Worm (Caenorhabditis elegans) whole organism, L3 larva: ENCODE data around the gene ced-2.

ENCODE experiments used
- R02D3.7 ChIP-seq: fragments of 150-350 bp; optimal IDR thresholded peaks from 2 replicates; lab custom pipeline; 2014; ENCODE audit warnings: missing biosample characterization, missing genetic modification characterization
- aly-2 ChIP-seq: fragments of 150-350 bp; optimal IDR thresholded peaks from 2 replicates; lab custom pipeline; 2014; ENCODE audit warnings: missing biosample characterization, missing genetic modification characterization
- ama-1 ChIP-seq: fragments of 150-350 bp; optimal IDR thresholded peaks from 2 replicates; lab custom pipeline; 2018
- ceh-16 ChIP-seq: sonication (generic microtip); optimal IDR thresholded peaks from 2 replicates; lab custom pipeline; 2017; ENCODE audit warnings: missing biosample characterization, missing genetic modification characterization
- ceh-28 ChIP-seq: fragments of 150-350 bp; optimal IDR thresholded peaks from 2 replicates; lab custom pipeline; 2014; ENCODE audit warnings: missing biosample characterization, missing genetic modification reagents, missing genetic modification characterization
- ceh-82 ChIP-seq: fragments of 150-350 bp; optimal IDR thresholded peaks from 2 replicates; lab custom pipeline; 2014; ENCODE audit warnings: missing biosample characterization, missing genetic modification characterization
- daf-12 ChIP-seq: fragments of 150-350 bp; optimal IDR thresholded peaks from 2 replicates; lab custom pipeline; 2014; ENCODE audit warnings: missing biosample characterization, missing genetic modification reagents, missing genetic modification characterization
- egl-27 ChIP-seq: sonication (generic microtip); optimal IDR thresholded peaks from 4 replicates; lab custom pipeline; 2017; ENCODE audit warnings: missing biosample characterization, missing genetic modification reagents, missing genetic modification characterization
- egl-5 ChIP-seq: fragments of 150-350 bp; optimal IDR thresholded peaks from 2 replicates; lab custom pipeline; 2017; ENCODE audit warnings: missing biosample characterization, missing genetic modification reagents, missing genetic modification characterization, inconsistent platforms
- elt-1 ChIP-seq: fragments of 150-350 bp; optimal IDR thresholded peaks from 2 replicates; lab custom pipeline; 2014; ENCODE audit warnings: missing biosample characterization, missing genetic modification characterization
- elt-2 ChIP-seq: sonication (generic microtip); optimal IDR thresholded peaks from 2 replicates; lab custom pipeline; 2016; ENCODE audit warnings: missing genetic modification reagents, mild to moderate bottlenecking, missing genetic modification characterization, missing compliant biosample characterization
- elt-3 ChIP-seq, 3 experiments: fragments of 150-350 bp in 1 of 3; sonication (generic microtip) in 2 of 3; optimal IDR thresholded peaks; 2 replicates in 2 of 3; 4 replicates in 1 of 3; lab custom pipeline; 2014 to 2017; ENCODE audit warnings: missing biosample characterization in 3 of 3, missing genetic modification characterization in 3 of 3
- fkh-2 ChIP-seq: fragments of 150-350 bp; optimal IDR thresholded peaks from 2 replicates; lab custom pipeline; 2014; ENCODE audit warnings: missing biosample characterization, missing genetic modification reagents, missing genetic modification characterization
- fos-1 ChIP-seq: fragments of 150-350 bp; optimal IDR thresholded peaks from 2 replicates; lab custom pipeline; 2014; ENCODE audit warnings: missing biosample characterization, missing genetic modification characterization
- hmg-11 ChIP-seq: sonication (generic microtip); optimal IDR thresholded peaks from 2 replicates; lab custom pipeline; 2016; ENCODE audit warnings: missing genetic modification characterization, missing compliant biosample characterization
- jun-1 ChIP-seq: fragments of 150-350 bp; optimal IDR thresholded peaks from 2 replicates; lab custom pipeline; 2014; ENCODE audit warnings: missing biosample characterization, missing genetic modification reagents, missing genetic modification characterization
- lin-15B ChIP-seq: fragments of 150-350 bp; optimal IDR thresholded peaks from 2 replicates; lab custom pipeline; 2014; ENCODE audit warnings: missing biosample characterization, missing genetic modification characterization
- lin-39 ChIP-seq: fragments of 150-350 bp; optimal IDR thresholded peaks from 2 replicates; lab custom pipeline; 2018; ENCODE audit warnings: missing biosample characterization, missing genetic modification reagents, missing genetic modification characterization
- lsy-12 ChIP-seq: sonication (generic microtip); optimal IDR thresholded peaks from 2 replicates; lab custom pipeline; 2016; ENCODE audit warnings: mild to moderate bottlenecking, missing genetic modification characterization, missing compliant biosample characterization
- mml-1 ChIP-seq: fragments of 150-350 bp; sonication (generic microtip); optimal IDR thresholded peaks from 3 replicates; lab custom pipeline; 2014; ENCODE audit warnings: missing biosample characterization, missing genetic modification characterization
- nfya-1 ChIP-seq: sonication (generic microtip); optimal IDR thresholded peaks from 2 replicates; lab custom pipeline; 2017; ENCODE audit warnings: missing genetic modification characterization, mild to moderate bottlenecking, missing compliant biosample characterization, antibody characterized with exemption, moderate library complexity; ENCODE audit not compliant: insufficient read depth
- nhr-11 ChIP-seq: fragments of 150-350 bp; optimal IDR thresholded peaks from 2 replicates; lab custom pipeline; 2014; ENCODE audit warnings: missing biosample characterization, missing genetic modification characterization
- nhr-23 ChIP-seq: fragments of 150-350 bp; optimal IDR thresholded peaks from 2 replicates; lab custom pipeline; 2014; ENCODE audit warnings: missing biosample characterization, missing genetic modification reagents, missing genetic modification characterization
- nhr-25 ChIP-seq: sonication (generic microtip); optimal IDR thresholded peaks from 2 replicates; lab custom pipeline; 2017; ENCODE audit warnings: missing biosample characterization, missing genetic modification characterization
- nhr-28 ChIP-seq: fragments of 150-350 bp; optimal IDR thresholded peaks from 2 replicates; lab custom pipeline; 2014; ENCODE audit warnings: missing biosample characterization, missing genetic modification characterization
- nhr-43 ChIP-seq: sonication (generic microtip); optimal IDR thresholded peaks from 2 replicates; lab custom pipeline; 2016; ENCODE audit warnings: mild to moderate bottlenecking, missing genetic modification characterization, missing compliant biosample characterization; ENCODE audit not compliant: poor library complexity, severe bottlenecking
- nhr-67 ChIP-seq: fragments of 150-350 bp; optimal IDR thresholded peaks from 2 replicates; lab custom pipeline; 2014; ENCODE audit warnings: missing biosample characterization, missing genetic modification characterization
- nhr-76 ChIP-seq: fragments of 150-350 bp; sonication (generic microtip); optimal IDR thresholded peaks from 5 replicates; lab custom pipeline; 2014; ENCODE audit warnings: missing biosample characterization, missing genetic modification characterization
- nhr-77 ChIP-seq: fragments of 150-350 bp; optimal IDR thresholded peaks from 2 replicates; lab custom pipeline; 2014; ENCODE audit warnings: missing biosample characterization, missing genetic modification characterization
- pha-4 ChIP-seq: fragments of 150-350 bp; optimal IDR thresholded peaks from 2 replicates; lab custom pipeline; 2014; ENCODE audit warnings: missing biosample characterization, missing genetic modification reagents, missing genetic modification characterization
- pqm-1 ChIP-seq: fragments of 150-350 bp; optimal IDR thresholded peaks from 2 replicates; lab custom pipeline; 2017; ENCODE audit warnings: missing biosample characterization, missing genetic modification characterization, inconsistent platforms
- skn-1 ChIP-seq: fragments of 150-350 bp; optimal IDR thresholded peaks from 2 replicates; lab custom pipeline; 2014; ENCODE audit warnings: missing biosample characterization, missing genetic modification characterization
- snpc-4 ChIP-seq: fragments of 150-350 bp; optimal IDR thresholded peaks from 2 replicates; lab custom pipeline; 2014; ENCODE audit warnings: missing biosample characterization, missing genetic modification characterization
- tbx-2 ChIP-seq: sonication (generic microtip); optimal IDR thresholded peaks from 2 replicates; lab custom pipeline; 2016; ENCODE audit warnings: mild to moderate bottlenecking, missing genetic modification characterization, missing compliant biosample characterization
- unc-62 ChIP-seq: fragments of 150-350 bp; sonication (generic microtip); optimal IDR thresholded peaks from 4 replicates; lab custom pipeline; 2014; ENCODE audit warnings: missing biosample characterization, missing genetic modification reagents, missing genetic modification characterization
- zag-1 ChIP-seq: fragments of 150-350 bp; optimal IDR thresholded peaks from 2 replicates; lab custom pipeline; 2014; ENCODE audit warnings: missing biosample characterization, missing genetic modification characterization

Gene ced-2

DNA sequence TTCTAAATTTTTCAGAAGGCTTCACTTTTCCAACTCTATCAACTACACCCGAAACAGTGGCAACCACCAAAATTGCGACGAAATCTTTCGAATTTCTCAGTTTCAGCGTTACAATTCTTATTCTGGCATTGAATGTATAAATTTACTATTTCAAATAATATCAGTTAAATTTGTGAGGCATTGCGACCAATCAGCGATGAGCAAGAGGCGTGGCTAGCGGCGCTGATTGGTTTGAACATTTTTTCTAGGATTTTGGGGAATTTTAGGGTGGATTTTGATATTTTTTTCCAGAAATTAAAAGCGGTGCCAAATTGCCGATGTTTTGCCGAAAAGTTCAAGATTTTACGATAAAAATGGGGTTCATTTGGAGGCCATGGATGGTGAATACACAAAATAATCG, 29.5 kb upstream of the ced-2 start:
- TF ChIP-seq nfya-1 (tag; lab: Kevin White, UChicago) = peak; percentile 96
- no peak for TF ChIP-seq nhr-43 (tag; lab: Kevin White, UChicago)

DNA sequence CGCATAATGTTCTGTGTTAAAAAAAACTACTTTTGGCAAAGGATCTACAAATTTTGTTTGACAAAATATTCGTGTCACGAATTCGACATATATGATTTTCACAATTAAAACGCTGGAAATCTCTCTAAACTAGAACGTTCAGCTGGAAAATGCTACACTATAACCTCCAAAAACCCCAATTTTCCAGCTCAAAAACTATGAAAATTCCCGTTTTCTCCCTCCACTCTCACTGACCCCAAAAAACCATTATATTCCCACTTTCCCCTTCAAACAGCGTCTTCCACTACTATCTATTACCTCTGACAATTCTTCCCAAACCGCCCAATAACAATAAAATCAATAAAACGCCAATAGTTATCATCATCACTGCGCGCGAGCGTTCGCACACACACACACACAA, 20.4 kb upstream of the ced-2 start, which contains the start of gene Y41D4B.14:
Y41D4B.14 (plus strand) TSS at position 301 of the 400 bp plus-strand sequence.
- TF ChIP-seq fos-1 (tag; lab: Kevin White, UChicago) = no peak
- TF ChIP-seq elt-2 (tag; lab: Kevin White, UChicago) = no peak
- TF ChIP-seq elt-1 (tag; lab: Kevin White, UChicago) = no peak
- TF ChIP-seq egl-27 (tag; lab: Kevin White, UChicago) = no peak
- no peak for TF ChIP-seq mml-1 (tag; lab: Kevin White, UChicago)
- no peak for TF ChIP-seq daf-12
- TF ChIP-seq hmg-11 = no peak
- no peak for TF ChIP-seq ceh-28 (tag; lab: Kevin White, UChicago)
- TF ChIP-seq nfya-1 (tag; lab: Kevin White, UChicago) = no peak
- TF ChIP-seq zag-1 (tag; lab: Kevin White, UChicago) = no peak
- TF ChIP-seq nhr-23 = no peak
- TF ChIP-seq unc-62 (GFP tag; lab: Kevin White, UChicago) = no peak
- TF ChIP-seq elt-3 (tag; optimal IDR thresholded peaks at IDR 0.05; lab: Kevin White, UChicago) = no peak
- TF ChIP-seq nhr-25 = no peak
- no peak for TF ChIP-seq nhr-67 (tag; lab: Kevin White, UChicago)
- TF ChIP-seq nhr-11 (tag; lab: Kevin White, UChicago) = no peak
- no peak for TF ChIP-seq pqm-1
- TF ChIP-seq, all 47 proteins: peak for 0

DNA sequence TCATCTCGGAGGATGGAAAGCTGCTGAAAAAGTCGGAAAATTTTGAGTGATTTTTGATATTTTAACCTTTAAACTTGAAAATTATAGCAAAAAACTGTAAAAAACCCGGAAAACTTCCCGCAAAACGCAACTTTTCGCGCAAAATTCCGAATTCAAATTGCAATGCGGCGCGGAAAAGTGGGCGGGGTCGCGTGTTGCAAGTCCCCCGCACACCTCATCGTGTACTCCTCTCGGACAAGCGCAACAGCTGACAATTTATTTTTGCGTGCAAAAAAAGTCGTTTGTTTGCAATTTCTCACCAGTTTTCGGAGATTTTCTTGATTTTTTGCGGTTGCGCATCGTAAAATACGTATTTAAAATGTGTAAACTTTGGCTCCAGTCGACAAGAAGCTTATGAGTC, 1.3 kb upstream of the ced-2 start, which contains the start of gene npp-8:
npp-8 (minus strand) TSS at position 23 of the 400 bp plus-strand sequence.
- TF ChIP-seq lin-15B (tag; lab: Kevin White, UChicago) = peak; percentile 84
- peak; percentile 31 for TF ChIP-seq ceh-16 (tag; lab: Kevin White, UChicago)
- TF ChIP-seq lsy-12 (tag; lab: Kevin White, UChicago) = peak; percentile 86
- peak; percentile 74 for TF ChIP-seq nhr-25
- peak; percentile 67 for TF ChIP-seq ceh-28 (tag; lab: Kevin White, UChicago)
- peak; percentile 84 for TF ChIP-seq pha-4 (tag; lab: Kevin White, UChicago)
- peak; percentile 55 for TF ChIP-seq R02D3.7
- no peak for TF ChIP-seq nhr-77 (tag; lab: Kevin White, UChicago)
- peak; percentile 73 for TF ChIP-seq skn-1 (tag; lab: Kevin White, UChicago)
- no peak for TF ChIP-seq nhr-43 (tag; lab: Kevin White, UChicago)
- TF ChIP-seq fkh-2 (tag; lab: Kevin White, UChicago) = no peak
- peak; percentile 77 for TF ChIP-seq lin-39
- peak; percentile 93 for TF ChIP-seq hmg-11
- TF ChIP-seq egl-5 (tag; lab: Kevin White, UChicago) = no peak
- no peak for TF ChIP-seq aly-2
- peak; percentile 16 for TF ChIP-seq ceh-82 (tag; lab: Kevin White, UChicago)
- peak; percentile 61 for TF ChIP-seq snpc-4 (tag; lab: Kevin White, UChicago)
- peak; percentile 33 for TF ChIP-seq jun-1
- TF ChIP-seq fos-1 (tag; lab: Kevin White, UChicago) = peak; percentile 4
- no peak for TF ChIP-seq nhr-67 (tag; lab: Kevin White, UChicago)
- no peak for TF ChIP-seq nhr-76 (tag; lab: Kevin White, UChicago)
- TF ChIP-seq egl-27 (tag; lab: Kevin White, UChicago) = peak; percentile 6
- TF ChIP-seq nfya-1 (tag; lab: Kevin White, UChicago) = peak; percentile 82
- TF ChIP-seq ama-1 (lab: Kevin White, UChicago) = peak; percentile 52
- peak; percentile 77 for TF ChIP-seq nhr-23
- TF ChIP-seq elt-2 (tag; lab: Kevin White, UChicago) = peak; percentile 64
- peak; percentile 61 for TF ChIP-seq tbx-2
- TF ChIP-seq, all 47 proteins: peak for 20

ce11 chrIV:1600784-1601183, 3.7 kb downstream of the ced-2 start:
- TF ChIP-seq jun-1 = no peak
- TF ChIP-seq nhr-28 = no peak
- TF ChIP-seq nhr-43 (tag; lab: Kevin White, UChicago) = no peak
- no peak for TF ChIP-seq daf-12
- no peak for TF ChIP-seq ceh-82 (tag; lab: Kevin White, UChicago)
- TF ChIP-seq nhr-77 (tag; lab: Kevin White, UChicago) = no peak
- no peak for TF ChIP-seq ceh-28 (tag; lab: Kevin White, UChicago)
- TF ChIP-seq lin-15B (tag; lab: Kevin White, UChicago) = peak; percentile 18
